Worm (Caenorhabditis elegans) whole organism, L4 larva: ENCODE results near the gene C31B8.1.
A peak's percentile ranks its signal among the peaks of the same experiment; 100 is the strongest.
"Not testable (repeated sequence)": the region's sequence is repeated elsewhere in the genome, so short reads cannot be mapped to it uniquely, and the experiment has no call there.

Experiments
- F37D6.2 ChIP-seq: sonication (generic microtip); optimal IDR thresholded peaks from 2 replicates; lab custom pipeline; 2016; ENCODE audit warnings: mild to moderate bottlenecking, missing genetic modification characterization, missing compliant biosample characterization
- R02D3.7 ChIP-seq: fragments of 150-350 bp; sonication (generic microtip); optimal IDR thresholded peaks from 3 replicates; lab custom pipeline; 2014; ENCODE audit warnings: missing biosample characterization, missing genetic modification characterization
- T20F7.1 ChIP-seq: fragments of 200-800 bp; sonication (Bioruptor generic); optimal IDR thresholded peaks from 2 replicates; lab custom pipeline; 2018; ENCODE audit warnings: mild to moderate bottlenecking, missing genetic modification characterization, missing compliant biosample characterization
- Y48G9A.11 ChIP-seq: fragments of 200-800 bp; sonication (Bioruptor generic); IDR thresholded peaks from 2 replicates; pipeline ENCODE4 v1.3.6; 2022; ENCODE audit warnings: missing genetic modification reagents, missing genetic modification characterization, missing compliant biosample characterization
- aha-1 ChIP-seq: fragments of 150-350 bp; peaks from one replicate; lab custom pipeline; 2014; ENCODE audit warnings: missing biosample characterization, missing genetic modification characterization
- aly-2 ChIP-seq: sonication (generic microtip); optimal IDR thresholded peaks from 2 replicates; lab custom pipeline; 2018; ENCODE audit warnings: missing biosample characterization, missing genetic modification characterization
- ctbp-1 ChIP-seq: fragments of 200-800 bp; sonication (Bioruptor generic); IDR thresholded peaks from 2 replicates; pipeline ENCODE4 v1.3.6; 2022; ENCODE audit warnings: missing genetic modification reagents, missing genetic modification characterization, missing compliant biosample characterization
- duxl-1 ChIP-seq: sonication (generic microtip); optimal IDR thresholded peaks from 2 replicates; lab custom pipeline; 2016; ENCODE audit warnings: mild to moderate bottlenecking, missing genetic modification characterization, moderate library complexity, missing compliant biosample characterization; ENCODE audit not compliant: poor library complexity
- egl-43 ChIP-seq: fragments of 200-800 bp; sonication (Bioruptor generic); IDR thresholded peaks from 2 replicates; pipeline ENCODE4 v1.3.6; 2022; ENCODE audit warnings: missing genetic modification reagents, missing genetic modification characterization, missing compliant biosample characterization
- fos-1 ChIP-seq: fragments of 150-350 bp; optimal IDR thresholded peaks from 2 replicates; lab custom pipeline; 2014; ENCODE audit warnings: missing biosample characterization, missing genetic modification characterization
- hlh-11 ChIP-seq: fragments of 200-800 bp; sonication (Bioruptor generic); optimal IDR thresholded peaks from 2 replicates; lab custom pipeline; 2018; ENCODE audit warnings: mild to moderate bottlenecking, missing genetic modification characterization, missing compliant biosample characterization
- hmg-1.1 ChIP-seq: fragments of 200-800 bp; sonication (Bioruptor generic); IDR thresholded peaks from 2 replicates; pipeline ENCODE4 v1.3.6; 2022; ENCODE audit warnings: missing genetic modification reagents, missing genetic modification characterization, missing compliant biosample characterization
- lim-7 ChIP-seq: fragments of 200-800 bp; sonication (Bioruptor generic); IDR thresholded peaks from 2 replicates; pipeline ENCODE4 v1.3.6; 2022; ENCODE audit warnings: missing genetic modification characterization, missing compliant biosample characterization
- lin-1 ChIP-seq: fragments of 200-800 bp; sonication (Bioruptor generic); IDR thresholded peaks from 2 replicates; pipeline ENCODE4 v1.3.6; 2022; ENCODE audit warnings: missing genetic modification reagents, missing genetic modification characterization, missing compliant biosample characterization
- lin-13 ChIP-seq: fragments of 150-350 bp; optimal IDR thresholded peaks from 2 replicates; lab custom pipeline; 2014; ENCODE audit warnings: missing biosample characterization, missing genetic modification reagents, missing genetic modification characterization
- lin-29 ChIP-seq: fragments of 200-800 bp; sonication (Bioruptor generic); IDR thresholded peaks from 2 replicates; pipeline ENCODE4 v1.3.6; 2022; ENCODE audit warnings: missing genetic modification reagents, missing genetic modification characterization, missing compliant biosample characterization
- lin-38 ChIP-seq: fragments of 200-800 bp; sonication (Bioruptor generic); IDR thresholded peaks from 2 replicates; pipeline ENCODE4 v1.3.6; 2022; ENCODE audit warnings: missing genetic modification reagents, missing genetic modification characterization, missing compliant biosample characterization
- lsy-2 ChIP-seq, 2 experiments: fragments of 150-350 bp in 1 of 2; sonication (generic microtip) in 1 of 2; optimal IDR thresholded peaks; 2 replicates each; lab custom pipeline; 2014 to 2017; ENCODE audit warnings: missing biosample characterization in 2 of 2, missing genetic modification characterization in 2 of 2
- mxl-3 ChIP-seq: fragments of 200-800 bp; sonication (Bioruptor generic); optimal IDR thresholded peaks from 2 replicates; lab custom pipeline; 2018; ENCODE audit warnings: mild to moderate bottlenecking, missing genetic modification characterization, missing compliant biosample characterization
- nhr-10 ChIP-seq: fragments of 150-350 bp; optimal IDR thresholded peaks from 2 replicates; lab custom pipeline; 2014; ENCODE audit warnings: missing biosample characterization, missing genetic modification characterization
- nhr-25 ChIP-seq: sonication (generic microtip); optimal IDR thresholded peaks from 2 replicates; lab custom pipeline; 2017; ENCODE audit warnings: missing genetic modification characterization, mild to moderate bottlenecking, missing compliant biosample characterization, antibody characterized with exemption, moderate library complexity, borderline replicate concordance; ENCODE audit not compliant: insufficient read depth
- nhr-48 ChIP-seq: sonication (generic microtip); optimal IDR thresholded peaks from 2 replicates; lab custom pipeline; 2016; ENCODE audit warnings: mild to moderate bottlenecking, missing genetic modification characterization, missing compliant biosample characterization
- pqm-1 ChIP-seq: sonication (generic microtip); optimal IDR thresholded peaks from 2 replicates; lab custom pipeline; 2017; ENCODE audit warnings: missing biosample characterization, missing genetic modification characterization
- set-16 ChIP-seq: fragments of 200-800 bp; sonication (Bioruptor generic); IDR thresholded peaks from 2 replicates; pipeline ENCODE4 v1.3.6; 2022; ENCODE audit warnings: missing genetic modification reagents, missing genetic modification characterization, missing compliant biosample characterization
- snpc-4 ChIP-seq: fragments of 150-350 bp; optimal IDR thresholded peaks from 2 replicates; lab custom pipeline; 2014; ENCODE audit warnings: missing biosample characterization, missing genetic modification characterization
- spr-1 ChIP-seq: sonication (generic microtip); optimal IDR thresholded peaks from 2 replicates; lab custom pipeline; 2016; ENCODE audit warnings: mild to moderate bottlenecking, missing genetic modification characterization, missing compliant biosample characterization
- unc-62 ChIP-seq, 3 experiments: fragments of 150-350 bp in 1 of 3; sonication (generic microtip); optimal IDR thresholded peaks in 2 of 3; peaks in 1 of 3; 1 replicate in 1 of 3; 2 replicates in 2 of 3; lab custom pipeline; 2014 to 2017; ENCODE audit warnings: missing biosample characterization in 3 of 3, missing genetic modification characterization in 3 of 3, missing genetic modification reagents in 3 of 3, missing genotype in 1 of 3
- vab-7 ChIP-seq: fragments of 200-800 bp; sonication (Bioruptor generic); IDR thresholded peaks from 2 replicates; pipeline ENCODE4 v1.3.6; 2022; ENCODE audit warnings: missing genetic modification reagents, missing genetic modification characterization, missing compliant biosample characterization
- ztf-7 ChIP-seq: fragments of 150-350 bp; optimal IDR thresholded peaks from 2 replicates; lab custom pipeline; 2014; ENCODE audit warnings: missing biosample characterization, missing genetic modification characterization

The C31B8.1 gene

DNA sequence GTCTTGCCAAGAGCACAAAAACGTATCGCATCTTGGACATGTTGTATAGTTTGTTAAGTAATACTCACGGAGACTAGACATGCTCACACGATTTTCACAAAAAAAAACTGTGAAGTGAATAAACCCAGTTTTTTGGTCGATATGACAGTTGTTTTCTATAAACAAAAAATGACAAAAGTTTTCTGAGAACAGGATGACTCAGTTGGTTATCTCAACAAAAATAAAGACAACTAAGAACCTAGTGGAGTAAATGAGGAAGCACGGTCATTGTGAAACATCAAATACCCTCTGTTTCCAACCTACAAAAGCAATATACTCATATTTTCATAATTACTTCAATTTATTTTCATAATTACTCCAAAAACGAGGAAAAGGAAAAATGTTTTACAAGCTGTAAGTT is 14.2 kb downstream of the C31B8.1 start, which contains the start of gene srh-87 (continued):
- TF ChIP-seq nhr-48 (tag; lab: Kevin White, UChicago) (no peak), aha-1 (tag; lab: Kevin White, UChicago) (no peak), snpc-4 (tag; lab: Kevin White, UChicago) (no peak)

- not testable (repeated sequence) for TF ChIP-seq T20F7.1 (GFP tag; lab: Kevin White, UChicago); mxl-3 (GFP tag; lab: Kevin White, UChicago); vab-7 (GFP tag; lab: Robert Waterston, UW)
Observed at ce11 chrV:2952102-2952501, 20.8 kb downstream of the C31B8.1 start, which contains the start of gene srw-122. Gene srw-122 (minus strand): TSS chrV:2952202.

DNA sequence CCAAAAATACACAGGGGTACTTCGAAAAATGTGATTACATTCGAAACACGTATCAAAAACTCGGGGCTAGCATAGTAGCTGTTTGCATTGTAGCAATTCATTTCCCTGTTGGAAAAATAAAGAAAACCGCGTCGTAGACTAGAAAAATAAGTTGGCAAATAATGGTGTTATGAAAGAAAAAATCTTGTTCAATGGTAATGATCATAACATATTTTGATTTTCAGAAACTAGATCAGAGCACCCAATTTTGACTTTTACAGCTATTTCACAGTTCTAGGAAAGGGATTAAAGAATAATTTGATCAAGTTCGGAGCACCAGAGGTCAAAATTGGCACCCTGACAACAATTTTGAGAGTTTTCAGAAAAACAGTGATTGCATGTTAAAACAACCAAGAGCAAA is 24.0 kb downstream of the C31B8.1 start, which contains the start of gene srh-248:
Gene srh-248, minus strand, starts transcription at position 101 of the 400 bp plus-strand sequence.
- not testable (repeated sequence) for TF ChIP-seq lin-38 (GFP tag; lab: Robert Waterston, UW); F37D6.2; nhr-25 (tag; lab: Kevin White, UChicago)

ce11 chrV:2958202-2958601 is 26.9 kb downstream of the C31B8.1 start, which contains the start of gene srw-142:
Gene srw-142 (minus strand): TSS chrV:2958302.
- no peak for TF ChIP-seq pqm-1
- TF ChIP-seq R02D3.7 (tag; lab: Kevin White, UChicago): no peak
- no peak for TF ChIP-seq spr-1 (tag; lab: Kevin White, UChicago)
- no peak for TF ChIP-seq hmg-1.1 (GFP tag; lab: Robert Waterston, UW)
- TF ChIP-seq hlh-11 (tag; lab: Kevin White, UChicago): no peak
- TF ChIP-seq lin-1 (GFP tag; lab: Robert Waterston, UW): no peak
- no peak for TF ChIP-seq mxl-3 (GFP tag; lab: Kevin White, UChicago)
- no peak for TF ChIP-seq aly-2 (tag; lab: Kevin White, UChicago)

DNA sequence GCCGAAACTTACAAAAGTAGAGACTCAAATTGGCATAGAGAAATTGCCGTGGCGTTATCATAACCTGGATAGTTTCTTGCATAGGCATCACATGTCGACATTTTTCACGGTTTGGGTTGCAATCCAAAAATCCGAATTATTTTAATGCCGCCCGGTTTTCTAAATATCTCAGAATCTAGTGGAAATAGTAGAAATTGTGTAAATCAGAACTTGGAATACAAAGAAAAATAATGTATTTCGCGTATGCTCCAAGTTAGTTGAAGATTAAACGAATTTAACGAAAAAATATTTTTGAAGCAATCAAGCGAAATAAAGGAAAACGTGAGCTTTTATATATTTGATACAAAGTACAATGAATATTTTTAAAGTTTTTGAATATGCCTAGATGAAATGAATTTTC is 29.5 kb downstream of the C31B8.1 start, which contains the start of gene srw-144:
Gene srw-144, minus strand, starts transcription at position 101 of the 400 bp plus-strand sequence.
- no peak for TF ChIP-seq lin-13 (GFP tag; lab: Kevin White, UChicago)
- TF ChIP-seq nhr-25 (tag; lab: Kevin White, UChicago): no peak
- no peak for TF ChIP-seq lim-7 (GFP tag; lab: Robert Waterston, UW)
- TF ChIP-seq snpc-4 (tag; lab: Kevin White, UChicago): no peak
- no peak for TF ChIP-seq lin-29 (GFP tag; lab: Robert Waterston, UW)
- TF ChIP-seq ztf-7 (tag; lab: Kevin White, UChicago): no peak
- no peak for TF ChIP-seq unc-62 (GFP tag; optimal IDR thresholded peaks at IDR 0.05 in 1 of 2; lab: Kevin White, UChicago)
- no peak for TF ChIP-seq unc-62 (tag; optimal IDR thresholded peaks at IDR 0.05; lab: Kevin White, UChicago)
- no peak for TF ChIP-seq nhr-10
- no peak for TF ChIP-seq set-16 (GFP tag; lab: Robert Waterston, UW)
- TF ChIP-seq Y48G9A.11: no peak
- TF ChIP-seq fos-1: no peak
- TF ChIP-seq lsy-2 (tag; optimal IDR thresholded peaks at IDR 0.05; lab: Kevin White, UChicago): no peak
- no peak for TF ChIP-seq egl-43 (GFP tag; lab: Robert Waterston, UW)
- no peak for TF ChIP-seq ctbp-1
- TF ChIP-seq duxl-1 (tag; lab: Kevin White, UChicago): no peak

DNA sequence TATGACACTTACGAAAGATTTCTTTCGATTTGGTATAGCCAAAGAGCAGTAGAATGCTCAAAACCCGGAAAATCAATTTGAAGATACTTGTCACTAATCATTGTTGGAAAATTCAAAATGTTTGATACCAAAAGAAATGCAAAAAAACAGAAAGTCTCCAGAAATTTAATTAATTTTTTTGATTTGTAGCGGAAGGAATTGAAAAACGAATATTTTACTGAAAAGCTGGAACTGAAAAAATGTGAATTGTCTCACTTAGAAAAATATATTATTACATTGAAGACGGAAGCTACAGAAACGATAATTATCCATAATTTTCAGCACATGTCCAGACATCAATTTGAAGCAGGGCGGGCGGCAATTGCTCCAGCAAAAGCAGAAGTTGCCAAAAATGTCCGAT is 31.6 kb downstream of the C31B8.1 start, which contains the start of gene srw-138:
Gene srw-138, minus strand, starts transcription at position 101 of the 400 bp plus-strand sequence.
- TF ChIP-seq lsy-2 (tag; optimal IDR thresholded peaks at IDR 0.05; lab: Kevin White, UChicago) (no peak), unc-62 (GFP tag; optimal IDR thresholded peaks at IDR 0.05 in 1 of 2; lab: Kevin White, UChicago) (peak in 1 of 2 experiments; percentile 60), unc-62 (tag; optimal IDR thresholded peaks at IDR 0.05; lab: Kevin White, UChicago) (no peak), aha-1 (tag; lab: Kevin White, UChicago) (peak; percentile 40)
